Fruit fly (Drosophila melanogaster): ENCODE data around the gene CG8668.
A peak's percentile ranks its signal among the peaks of the same experiment; 100 is the strongest.

Gene CG8668

dm6 chr2L:8091908-8092307 lies 34.9 kb upstream of the CG8668 start:
- no peak for TF ChIP-seq CG32121 (GFP tag; IDR thresholded peaks at IDR 0.05)
- TF ChIP-seq CG9948 (tag; optimal IDR thresholded peaks at IDR 0.05): no peak
- TF ChIP-seq CG8159 (tag; optimal IDR thresholded peaks at IDR 0.05): no peak
- no peak for TF ChIP-seq CG10348 (GFP tag; IDR thresholded peaks at IDR 0.05)
- TF ChIP-seq gl (tag; optimal IDR thresholded peaks at IDR 0.05): no peak
- no peak for TF ChIP-seq CG13204 (GFP tag; optimal IDR thresholded peaks at IDR 0.05)
- TF ChIP-seq rn (GFP tag; IDR thresholded peaks at IDR 0.05): no peak
- no peak for TF ChIP-seq CG4496 (GFP tag; IDR thresholded peaks at IDR 0.05)
- no peak for TF ChIP-seq Ets98B (GFP tag; IDR thresholded peaks at IDR 0.05)
- TF ChIP-seq D1 (tag; optimal IDR thresholded peaks at IDR 0.05): no peak
- no peak for TF ChIP-seq CG12605 (GFP tag; IDR thresholded peaks at IDR 0.05)
- no peak for TF ChIP-seq CG17806 (tag; optimal IDR thresholded peaks at IDR 0.05)
- TF ChIP-seq fd96Ca (GFP tag; IDR thresholded peaks at IDR 0.05): no peak
- TF ChIP-seq EcR (GFP tag; optimal IDR thresholded peaks at IDR 0.05): no peak
- TF ChIP-seq CG34367 (tag; optimal IDR thresholded peaks at IDR 0.05): no peak
- TF ChIP-seq Pif1B (GFP tag; optimal IDR thresholded peaks at IDR 0.05): no peak
- no peak for TF ChIP-seq Snoo (tag; optimal IDR thresholded peaks at IDR 0.05)
- no peak for TF ChIP-seq CG8301 (tag; optimal IDR thresholded peaks at IDR 0.05)

- TF ChIP-seq CG14655 (GFP tag; optimal IDR thresholded peaks at IDR 0.05) (peak; percentile 9), CG8301 (tag; optimal IDR thresholded peaks at IDR 0.05) (no peak), CG32121 (GFP tag; IDR thresholded peaks at IDR 0.05) (no peak), CG34367 (tag; optimal IDR thresholded peaks at IDR 0.05) (no peak), CG4496 (GFP tag; IDR thresholded peaks at IDR 0.05) (no peak), D1 (tag; optimal IDR thresholded peaks at IDR 0.05) (no peak), Ets98B (GFP tag; IDR thresholded peaks at IDR 0.05) (peak; percentile 8; the same call in 1 of the 2 replicates), gl (tag; optimal IDR thresholded peaks at IDR 0.05) (no peak), rn (GFP tag; IDR thresholded peaks at IDR 0.05) (no peak), CG17806 (tag; optimal IDR thresholded peaks at IDR 0.05) (no peak), CG12605 (GFP tag; IDR thresholded peaks at IDR 0.05) (no peak), CG9948 (tag; optimal IDR thresholded peaks at IDR 0.05) (no peak), fd96Ca (GFP tag; IDR thresholded peaks at IDR 0.05) (peak; percentile 44; the same call in 2 of the 3 replicates), CG15710 (tag; optimal IDR thresholded peaks at IDR 0.05) (no peak), CG10348 (GFP tag; IDR thresholded peaks at IDR 0.05) (no peak), EcR (GFP tag; optimal IDR thresholded peaks at IDR 0.05) (peak; percentile 56), CG8159 (tag; optimal IDR thresholded peaks at IDR 0.05) (peak; percentile 40), Pif1A (GFP tag; optimal IDR thresholded peaks at IDR 0.05) (no peak), CG13204 (GFP tag; optimal IDR thresholded peaks at IDR 0.05) (no peak), Snoo (tag; optimal IDR thresholded peaks at IDR 0.05) (no peak), Pif1B (GFP tag; optimal IDR thresholded peaks at IDR 0.05) (peak; percentile 36)
Measured at dm6 chr2L:8093182-8093941, 33.4 kb upstream of the CG8668 start.

- no peak for TF ChIP-seq CG10348 (GFP tag; IDR thresholded peaks at IDR 0.05)
- TF ChIP-seq CG12605 (GFP tag; IDR thresholded peaks at IDR 0.05): peak; percentile 36
- TF ChIP-seq Ets98B (GFP tag; IDR thresholded peaks at IDR 0.05): peak; percentile 63
- no peak for TF ChIP-seq gl (tag; optimal IDR thresholded peaks at IDR 0.05)
- TF ChIP-seq CG32121 (GFP tag; IDR thresholded peaks at IDR 0.05): peak; percentile 36
- no peak for TF ChIP-seq CG8159 (tag; optimal IDR thresholded peaks at IDR 0.05)
- TF ChIP-seq CG14655 (GFP tag; optimal IDR thresholded peaks at IDR 0.05): peak; percentile 41
- 0 out of 3 replicates have a peak, but pooled peaks have one; percentile 55 for TF ChIP-seq fd96Ca (GFP tag; IDR thresholded peaks at IDR 0.05)
Measured at dm6 chr2L:8094058-8094825, 32.6 kb upstream of the CG8668 start.

- TF ChIP-seq CG8159 (tag; optimal IDR thresholded peaks at IDR 0.05) (no peak), CG12605 (GFP tag; IDR thresholded peaks at IDR 0.05) (no peak), D1 (tag; optimal IDR thresholded peaks at IDR 0.05) (no peak), gl (tag; optimal IDR thresholded peaks at IDR 0.05) (peak; percentile 25), Ets98B (GFP tag; IDR thresholded peaks at IDR 0.05) (no peak), CG32121 (GFP tag; IDR thresholded peaks at IDR 0.05) (no peak), CG8301 (tag; optimal IDR thresholded peaks at IDR 0.05) (no peak), CG9948 (tag; optimal IDR thresholded peaks at IDR 0.05) (no peak), fd96Ca (GFP tag; IDR thresholded peaks at IDR 0.05) (no peak), CG34367 (tag; optimal IDR thresholded peaks at IDR 0.05) (no peak), CG10348 (GFP tag; IDR thresholded peaks at IDR 0.05) (no peak), CG4496 (GFP tag; IDR thresholded peaks at IDR 0.05) (no peak), CG13204 (GFP tag; optimal IDR thresholded peaks at IDR 0.05) (no peak), CG17806 (tag; optimal IDR thresholded peaks at IDR 0.05) (no peak), Snoo (tag; optimal IDR thresholded peaks at IDR 0.05) (peak; percentile 10), CG14655 (GFP tag; optimal IDR thresholded peaks at IDR 0.05) (no peak), rn (GFP tag; IDR thresholded peaks at IDR 0.05) (no peak), EcR (GFP tag; optimal IDR thresholded peaks at IDR 0.05) (peak; percentile 72), CG15710 (tag; optimal IDR thresholded peaks at IDR 0.05) (no peak), Pif1A (GFP tag; optimal IDR thresholded peaks at IDR 0.05) (no peak)
Measured at dm6 chr2L:8095176-8095575, 31.6 kb upstream of the CG8668 start.

dm6 chr2L:8097461-8097860 lies 29.3 kb upstream of the CG8668 start:
- no peak for TF ChIP-seq CG15710 (tag; optimal IDR thresholded peaks at IDR 0.05)
- TF ChIP-seq CG14655 (GFP tag; optimal IDR thresholded peaks at IDR 0.05): peak; percentile 1

All from whole organism, pupa.